Fruit fly (Drosophila melanogaster): Measurements from ENCODE around the gene Sgs8.

Sgs8 gene

DNA sequence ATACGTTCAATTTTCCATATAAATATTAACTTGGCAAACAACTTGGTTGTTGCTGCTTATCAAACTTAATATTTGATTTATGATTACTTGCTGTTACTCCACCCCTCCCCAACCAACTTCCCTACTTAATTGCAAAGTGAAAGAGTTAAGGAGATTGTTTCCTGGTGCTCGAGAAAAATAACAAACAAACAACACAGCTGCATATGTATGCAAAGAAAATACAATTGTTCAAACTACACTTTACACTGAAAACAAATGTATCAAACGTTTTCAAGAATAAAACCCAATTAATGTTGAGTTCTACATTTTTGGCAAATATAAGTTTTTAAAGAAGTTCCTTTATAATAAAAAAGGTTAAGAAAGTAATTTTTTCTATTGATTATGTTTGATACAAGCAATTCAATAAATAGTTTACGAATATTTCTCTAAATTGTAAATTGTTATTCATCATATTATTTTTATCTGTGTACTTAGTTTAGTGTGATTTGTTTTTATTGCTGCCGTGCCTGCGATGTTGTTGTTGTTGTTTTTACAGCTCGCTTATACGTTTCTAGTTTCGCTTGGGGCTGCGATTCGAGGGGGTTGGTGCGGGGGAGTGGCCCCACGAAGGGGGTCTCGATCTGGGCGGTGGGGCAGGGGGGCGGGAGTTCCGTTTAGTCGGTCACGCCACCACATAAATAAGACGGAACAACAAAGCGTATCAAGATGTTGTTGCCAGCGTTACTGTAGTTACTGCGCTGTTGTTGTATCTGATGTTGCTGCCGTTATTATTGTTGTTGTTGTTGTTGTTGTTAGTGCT is 46.7 kb upstream of the Sgs8 start (continued):
- peak; percentile 50 for TF ChIP-seq CG15011 (GFP tag; optimal IDR thresholded peaks at IDR 0.05)

DNA sequence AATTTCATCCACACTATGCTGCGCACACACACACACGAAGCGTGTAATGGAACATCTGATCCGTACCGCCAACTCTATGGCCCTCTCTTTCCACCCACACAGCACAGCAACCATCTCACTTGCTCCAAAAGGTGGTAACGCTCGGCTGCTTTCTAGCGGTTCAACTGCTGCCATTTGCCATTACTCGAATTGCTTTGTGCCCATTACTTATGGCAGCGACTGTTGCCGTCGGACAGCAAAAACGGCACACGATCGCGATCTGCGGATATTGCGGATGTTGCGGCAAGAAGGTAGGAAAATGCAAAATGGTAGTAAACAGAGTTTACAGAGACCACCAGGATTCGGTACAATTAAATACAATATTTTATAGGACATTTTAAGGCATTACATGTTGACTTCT is 45.6 kb upstream of the Sgs8 start:
- TF ChIP-seq HLH4C (GFP tag; IDR thresholded peaks at IDR 0.05; ENCODE audit: partially characterized antibody): 0 out of 3 replicates have a peak, but pooled peaks have one; percentile 32
- no peak for TF ChIP-seq shn (GFP tag; optimal IDR thresholded peaks at IDR 0.05)
- no peak for TF ChIP-seq Hr3 (GFP tag; optimal IDR thresholded peaks at IDR 0.05)
- TF ChIP-seq CG5953 (GFP tag; IDR thresholded peaks at IDR 0.05): no peak
- no peak for TF ChIP-seq inv (GFP tag; IDR thresholded peaks at IDR 0.05; ENCODE audit: partially characterized antibody)
- TF ChIP-seq sim (GFP tag; IDR thresholded peaks at IDR 0.05): no peak
- no peak for TF ChIP-seq ERR (GFP tag; optimal IDR thresholded peaks at IDR 0.05)
- no peak for TF ChIP-seq jigr1 (GFP tag; IDR thresholded peaks at IDR 0.05)
- TF ChIP-seq B-H1 (GFP tag; IDR thresholded peaks at IDR 0.05): no peak
- TF ChIP-seq MESR4 (GFP tag; optimal IDR thresholded peaks at IDR 0.05): no peak
- peak; percentile 76 for TF ChIP-seq CG8388 (GFP tag; optimal IDR thresholded peaks at IDR 0.05)
- TF ChIP-seq Usf (GFP tag; optimal IDR thresholded peaks at IDR 0.05): no peak
- TF ChIP-seq CG8290 (GFP tag; optimal IDR thresholded peaks at IDR 0.05): no peak
- peak in 1 of 2 experiments; percentile 15 for TF ChIP-seq CG8290 (tag; optimal IDR thresholded peaks at IDR 0.05)
- TF ChIP-seq CG4360 (GFP tag; IDR thresholded peaks at IDR 0.05): no peak
- no peak for TF ChIP-seq CG14965 (GFP tag; optimal IDR thresholded peaks at IDR 0.05; ENCODE audit: borderline replicate concordance)
- TF ChIP-seq CG2199 (GFP tag; IDR thresholded peaks at IDR 0.05): 0 out of 3 replicates have a peak, but pooled peaks have one; percentile 25
- TF ChIP-seq sob (GFP tag; IDR thresholded peaks at IDR 0.05): no peak
- TF ChIP-seq cato (GFP tag; optimal IDR thresholded peaks at IDR 0.05; ENCODE audit: borderline replicate concordance): no peak
- TF ChIP-seq Sry-β (GFP tag; optimal IDR thresholded peaks at IDR 0.05): no peak
- no peak for TF ChIP-seq CG3407 (GFP tag; optimal IDR thresholded peaks at IDR 0.05)
- TF ChIP-seq pzg (GFP tag; optimal IDR thresholded peaks at IDR 0.05): no peak
- peak; percentile 54 for TF ChIP-seq D (optimal IDR thresholded peaks at IDR 0.05)
- TF ChIP-seq D (GFP tag; optimal IDR thresholded peaks at IDR 0.05): no peak
- TF ChIP-seq CHES-1-like (GFP tag; optimal IDR thresholded peaks at IDR 0.05): no peak
- TF ChIP-seq Hmr (GFP tag; optimal IDR thresholded peaks at IDR 0.05): no peak
- TF ChIP-seq CG1832 (GFP tag; optimal IDR thresholded peaks at IDR 0.05): peak; percentile 39
- TF ChIP-seq CG4404 (GFP tag; IDR thresholded peaks at IDR 0.05): no peak
- TF ChIP-seq C15 (GFP tag; IDR thresholded peaks at IDR 0.05): no peak
- no peak for TF ChIP-seq Sin3A (optimal IDR thresholded peaks at IDR 0.05)
- TF ChIP-seq CG9876 (GFP tag; optimal IDR thresholded peaks at IDR 0.05): no peak
- peak; percentile 34; the same call in 1 of the 3 replicates for TF ChIP-seq sr (GFP tag; IDR thresholded peaks at IDR 0.05)
- peak; percentile 20 for TF ChIP-seq pros (GFP tag; optimal IDR thresholded peaks at IDR 0.05)
- no peak for TF ChIP-seq pita (GFP tag; optimal IDR thresholded peaks at IDR 0.05)
- 0 out of 4 replicates have a peak, but pooled peaks have one; percentile 35 for TF ChIP-seq Dll (GFP tag; IDR thresholded peaks at IDR 0.05; ENCODE audit: partially characterized antibody)
- TF ChIP-seq twi (tag; optimal IDR thresholded peaks at IDR 0.05): no peak
- TF ChIP-seq gem (tag; optimal IDR thresholded peaks at IDR 0.05): no peak
- TF ChIP-seq CG7963 (GFP tag; IDR thresholded peaks at IDR 0.05; ENCODE audit: partially characterized antibody): no peak
- TF ChIP-seq CG10147 (GFP tag; optimal IDR thresholded peaks at IDR 0.05): no peak
- TF ChIP-seq CG2116 (GFP tag; optimal IDR thresholded peaks at IDR 0.05): no peak
- TF ChIP-seq CG4730 (GFP tag; IDR thresholded peaks at IDR 0.05): no peak
- no peak for TF ChIP-seq br (optimal IDR thresholded peaks at IDR 0.05)
- no peak for TF ChIP-seq HLHmδ (GFP tag; optimal IDR thresholded peaks at IDR 0.05)
- no peak for TF ChIP-seq CG18599 (GFP tag; optimal IDR thresholded peaks at IDR 0.05)
- TF ChIP-seq CG30431 (GFP tag; optimal IDR thresholded peaks at IDR 0.05): no peak
- TF ChIP-seq unpg (GFP tag; optimal IDR thresholded peaks at IDR 0.05): no peak
- peak; percentile 75 for TF ChIP-seq Neu2 (GFP tag; optimal IDR thresholded peaks at IDR 0.05; ENCODE audit: borderline replicate concordance)
